Worm (Caenorhabditis elegans) whole organism, L4 larva: ENCODE results near the gene trx-5.

ENCODE experiments used
- D1046.2 ChIP-seq: fragments of 200-800 bp; sonication (Bioruptor generic); IDR thresholded peaks from 2 replicates; pipeline ENCODE4 v1.3.6; 2022; ENCODE audit warnings: missing genetic modification characterization, missing compliant biosample characterization
- aha-1 ChIP-seq: fragments of 150-350 bp; peaks from one replicate; lab custom pipeline; 2014; ENCODE audit warnings: missing biosample characterization, missing genetic modification characterization
- ceh-32 ChIP-seq: sonication (generic microtip); optimal IDR thresholded peaks from 2 replicates; lab custom pipeline; 2016; ENCODE audit warnings: mild to moderate bottlenecking, missing genetic modification characterization, missing compliant biosample characterization; ENCODE audit not compliant: poor library complexity
- daf-16 ChIP-seq, 3 experiments: sonication (generic microtip); optimal IDR thresholded peaks; 2 replicates each; lab custom pipeline; 2016 to 2017; ENCODE audit warnings: missing genetic modification characterization in 3 of 3, missing genetic modification reagents in 3 of 3, mild to moderate bottlenecking in 2 of 3, missing compliant biosample characterization in 2 of 3, missing biosample characterization in 1 of 3, moderate library complexity in 1 of 3
- daf-19 ChIP-seq: fragments of 200-800 bp; sonication (Bioruptor generic); conservative IDR thresholded peaks from 2 replicates; pipeline ENCODE4 v1.3.6; 2022; ENCODE audit warnings: missing genetic modification characterization, missing compliant biosample characterization
- daf-8 ChIP-seq: fragments of 200-800 bp; sonication (Bioruptor generic); IDR thresholded peaks from 2 replicates; pipeline ENCODE4 v1.3.6; 2022; ENCODE audit warnings: missing genetic modification characterization, missing compliant biosample characterization
- dmd-6 ChIP-seq: fragments of 200-800 bp; sonication (Bioruptor generic); IDR thresholded peaks from 2 replicates; pipeline ENCODE4 v1.3.6; 2022; ENCODE audit warnings: missing genetic modification reagents, missing genetic modification characterization, missing compliant biosample characterization
- dmd-9 ChIP-seq: fragments of 200-800 bp; sonication (Bioruptor generic); IDR thresholded peaks from 2 replicates; pipeline ENCODE4 v1.3.6; 2022; ENCODE audit warnings: missing genetic modification reagents, missing genetic modification characterization, missing compliant biosample characterization
- dve-1 ChIP-seq: sonication (generic microtip); optimal IDR thresholded peaks from 2 replicates; lab custom pipeline; 2017; ENCODE audit warnings: antibody characterized with exemption, mild to moderate bottlenecking, missing genetic modification characterization, missing compliant biosample characterization; ENCODE audit not compliant: insufficient read depth
- egl-27 ChIP-seq: sonication (generic microtip); optimal IDR thresholded peaks from 3 replicates; lab custom pipeline; 2017; ENCODE audit warnings: missing biosample characterization, missing genetic modification reagents, missing genetic modification characterization
- fos-1 ChIP-seq: fragments of 150-350 bp; optimal IDR thresholded peaks from 2 replicates; lab custom pipeline; 2014; ENCODE audit warnings: missing biosample characterization, missing genetic modification characterization
- hif-1 ChIP-seq, 2 experiments: sonication (generic microtip); optimal IDR thresholded peaks; 2 replicates each; lab custom pipeline; 2016 to 2017; ENCODE audit warnings: missing compliant biosample characterization in 2 of 2, missing genetic modification characterization in 2 of 2, missing genetic modification reagents in 2 of 2, missing genotype in 2 of 2, mild to moderate bottlenecking in 1 of 2
- hlh-30 ChIP-seq: sonication (generic microtip); optimal IDR thresholded peaks from 2 replicates; lab custom pipeline; 2017; ENCODE audit warnings: antibody characterized with exemption, mild to moderate bottlenecking, missing genetic modification characterization, missing compliant biosample characterization; ENCODE audit not compliant: insufficient read depth
- hmg-1.1 ChIP-seq: fragments of 200-800 bp; sonication (Bioruptor generic); IDR thresholded peaks from 2 replicates; pipeline ENCODE4 v1.3.6; 2022; ENCODE audit warnings: missing genetic modification reagents, missing genetic modification characterization, missing compliant biosample characterization
- jun-1 ChIP-seq: fragments of 150-350 bp; optimal IDR thresholded peaks from 2 replicates; lab custom pipeline; 2014; ENCODE audit warnings: missing biosample characterization, missing genetic modification reagents, missing genetic modification characterization
- lim-7 ChIP-seq: fragments of 200-800 bp; sonication (Bioruptor generic); IDR thresholded peaks from 2 replicates; pipeline ENCODE4 v1.3.6; 2022; ENCODE audit warnings: missing genetic modification characterization, missing compliant biosample characterization
- lin-15B ChIP-seq: fragments of 150-350 bp; sonication (generic microtip); optimal IDR thresholded peaks from 3 replicates; lab custom pipeline; 2014; ENCODE audit warnings: missing biosample characterization, missing genetic modification characterization
- lin-38 ChIP-seq: fragments of 200-800 bp; sonication (Bioruptor generic); IDR thresholded peaks from 2 replicates; pipeline ENCODE4 v1.3.6; 2022; ENCODE audit warnings: missing genetic modification reagents, missing genetic modification characterization, missing compliant biosample characterization
- madf-9 ChIP-seq: fragments of 200-800 bp; sonication (Bioruptor generic); conservative IDR thresholded peaks from 2 replicates; pipeline ENCODE4 v1.3.6; 2022; ENCODE audit warnings: missing genetic modification reagents, missing genetic modification characterization, missing compliant biosample characterization
- mdl-1 ChIP-seq, 2 experiments: fragments of 150-350 bp in 1 of 2; sonication (generic microtip) in 1 of 2; optimal IDR thresholded peaks; 2 replicates each; lab custom pipeline; 2014 to 2017; ENCODE audit warnings: missing biosample characterization in 2 of 2, missing genetic modification characterization in 2 of 2
- mep-1 ChIP-seq: fragments of 150-350 bp; sonication (generic microtip); optimal IDR thresholded peaks from 3 replicates; lab custom pipeline; 2014; ENCODE audit warnings: missing biosample characterization, missing genetic modification characterization
- nhr-10 ChIP-seq: fragments of 150-350 bp; optimal IDR thresholded peaks from 2 replicates; lab custom pipeline; 2014; ENCODE audit warnings: missing biosample characterization, missing genetic modification characterization
- nhr-11 ChIP-seq: fragments of 150-350 bp; optimal IDR thresholded peaks from 2 replicates; lab custom pipeline; 2014; ENCODE audit warnings: missing biosample characterization, missing genetic modification characterization
- nhr-42 ChIP-seq: fragments of 200-800 bp; sonication (Bioruptor generic); IDR thresholded peaks from 2 replicates; pipeline ENCODE4 v1.3.6; 2022; ENCODE audit warnings: missing genetic modification characterization, missing compliant biosample characterization
- nhr-48 ChIP-seq: sonication (generic microtip); optimal IDR thresholded peaks from 2 replicates; lab custom pipeline; 2016; ENCODE audit warnings: mild to moderate bottlenecking, missing genetic modification characterization, missing compliant biosample characterization
- saeg-2 ChIP-seq: fragments of 200-800 bp; sonication (Bioruptor generic); IDR thresholded peaks from 2 replicates; pipeline ENCODE4 v1.3.6; 2022; ENCODE audit warnings: missing genetic modification reagents, missing genetic modification characterization, missing compliant biosample characterization
- spr-3 ChIP-seq: fragments of 200-800 bp; sonication (Bioruptor generic); optimal IDR thresholded peaks from 2 replicates; lab custom pipeline; 2018; ENCODE audit warnings: mild to moderate bottlenecking, missing genetic modification characterization, missing compliant biosample characterization
- unc-62 ChIP-seq, 3 experiments: fragments of 150-350 bp in 1 of 3; sonication (generic microtip); optimal IDR thresholded peaks in 2 of 3; peaks in 1 of 3; 1 replicate in 1 of 3; 2 replicates in 2 of 3; lab custom pipeline; 2014 to 2017; ENCODE audit warnings: missing biosample characterization in 3 of 3, missing genetic modification characterization in 3 of 3, missing genetic modification reagents in 3 of 3, missing genotype in 1 of 3
- zfp-2 ChIP-seq: sonication (generic microtip); optimal IDR thresholded peaks from 2 replicates; lab custom pipeline; 2016; ENCODE audit warnings: mild to moderate bottlenecking, missing genetic modification characterization, missing compliant biosample characterization
- zfp-3 ChIP-seq: fragments of 200-800 bp; sonication (Bioruptor generic); conservative IDR thresholded peaks from 2 replicates; pipeline ENCODE4 v1.3.6; 2022; ENCODE audit warnings: missing genetic modification reagents, missing genetic modification characterization, missing compliant biosample characterization
- zip-11 ChIP-seq: fragments of 200-800 bp; sonication (Bioruptor generic); IDR thresholded peaks from 2 replicates; pipeline ENCODE4 v1.3.6; 2022; ENCODE audit warnings: missing genetic modification characterization, missing compliant biosample characterization

Gene trx-5

DNA sequence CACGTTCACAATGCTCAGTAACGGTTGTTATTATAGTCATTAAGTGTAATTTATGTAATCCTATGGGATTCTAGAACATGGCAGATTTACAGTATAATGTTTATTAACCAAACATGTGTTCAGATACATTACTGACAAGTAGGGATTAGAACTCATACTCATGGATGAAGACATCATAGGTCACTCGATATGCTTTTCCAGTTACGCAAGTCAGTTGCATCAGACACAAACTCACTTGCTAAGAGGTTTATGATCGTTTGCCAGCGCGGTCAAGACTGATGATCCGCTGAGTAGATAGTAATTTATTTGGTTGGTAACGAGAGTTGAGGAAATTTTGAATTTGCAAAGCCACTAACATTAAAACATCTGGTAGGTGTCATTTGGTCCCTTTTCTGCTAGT lies 40.4 kb upstream of the trx-5 start:
- TF ChIP-seq aha-1: peak; percentile 79
- TF ChIP-seq zip-11 (GFP tag; lab: Robert Waterston, UW): no peak
- TF ChIP-seq D1046.2 (GFP tag; lab: Robert Waterston, UW): no peak
- no peak for TF ChIP-seq hlh-30 (tag; lab: Kevin White, UChicago)
- TF ChIP-seq dmd-6 (GFP tag; lab: Robert Waterston, UW): no peak
- TF ChIP-seq unc-62 (GFP tag; optimal IDR thresholded peaks at IDR 0.05 in 1 of 2; lab: Kevin White, UChicago): peak in 1 of 2 experiments; percentile 41
- TF ChIP-seq unc-62 (tag; optimal IDR thresholded peaks at IDR 0.05; lab: Kevin White, UChicago): no peak
- TF ChIP-seq fos-1 (tag; lab: Kevin White, UChicago): no peak

DNA sequence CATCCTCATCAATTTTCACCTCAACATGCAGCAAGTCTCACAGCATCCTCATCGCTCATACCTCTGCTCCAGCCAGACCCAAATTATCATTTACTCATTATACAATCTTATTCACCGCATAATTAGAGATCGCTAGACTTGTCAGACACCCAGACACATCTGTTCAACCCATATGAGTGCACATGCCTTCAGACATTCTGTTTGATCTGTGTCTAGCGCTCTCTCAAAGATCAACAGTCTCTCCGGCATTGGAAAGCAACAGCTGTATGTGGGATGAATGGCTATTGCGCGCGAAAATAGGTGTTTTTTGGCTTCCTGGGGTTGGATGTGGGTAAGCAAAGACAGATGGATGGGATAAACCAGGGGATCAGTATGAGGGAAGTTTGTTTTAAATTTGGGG lies 38.4 kb upstream of the trx-5 start:
- TF ChIP-seq dmd-9 (GFP tag; lab: Robert Waterston, UW): 0 out of 2 replicates have a peak, but pooled peaks have one; percentile 26
- no peak for TF ChIP-seq hmg-1.1 (GFP tag; lab: Robert Waterston, UW)

DNA sequence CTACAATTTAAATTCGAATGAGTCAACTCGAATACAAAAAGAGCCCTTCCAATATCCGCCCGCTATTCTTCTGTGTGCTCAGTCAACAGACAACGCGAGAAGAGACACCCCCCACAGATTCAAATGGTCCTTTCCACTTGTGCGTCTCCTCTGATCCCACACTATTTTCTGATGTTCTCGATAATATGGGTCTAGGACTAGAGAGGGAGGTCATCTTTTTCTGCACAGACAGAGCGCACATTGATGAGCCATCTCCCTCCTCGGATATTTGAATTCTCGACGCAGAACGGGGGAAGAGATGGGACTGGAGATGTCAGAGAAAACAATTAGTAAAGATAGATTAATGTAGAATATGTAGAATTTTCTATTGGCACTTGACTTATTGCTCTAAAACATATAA lies 36.5 kb upstream of the trx-5 start:
- TF ChIP-seq D1046.2 (GFP tag; lab: Robert Waterston, UW): no peak
- no peak for TF ChIP-seq saeg-2
- TF ChIP-seq spr-3 (GFP tag; lab: Kevin White, UChicago): no peak
- TF ChIP-seq mep-1 (tag; lab: Kevin White, UChicago): no peak
- no peak for TF ChIP-seq nhr-11
- TF ChIP-seq nhr-48 (tag; lab: Kevin White, UChicago): no peak
- no peak for TF ChIP-seq zfp-3
- TF ChIP-seq lim-7 (GFP tag; lab: Robert Waterston, UW): no peak
- TF ChIP-seq unc-62 (GFP tag; optimal IDR thresholded peaks at IDR 0.05 in 1 of 2; lab: Kevin White, UChicago): no peak
- TF ChIP-seq unc-62 (tag; optimal IDR thresholded peaks at IDR 0.05; lab: Kevin White, UChicago): no peak
- no peak for TF ChIP-seq lin-38
- TF ChIP-seq egl-27: no peak
- no peak for TF ChIP-seq daf-16 (GFP tag; optimal IDR thresholded peaks at IDR 0.05; lab: Kevin White, UChicago)
- no peak for TF ChIP-seq daf-16 (tag; optimal IDR thresholded peaks at IDR 0.05; lab: Kevin White, UChicago)
- TF ChIP-seq mdl-1 (tag; optimal IDR thresholded peaks at IDR 0.05; lab: Kevin White, UChicago): no peak

DNA sequence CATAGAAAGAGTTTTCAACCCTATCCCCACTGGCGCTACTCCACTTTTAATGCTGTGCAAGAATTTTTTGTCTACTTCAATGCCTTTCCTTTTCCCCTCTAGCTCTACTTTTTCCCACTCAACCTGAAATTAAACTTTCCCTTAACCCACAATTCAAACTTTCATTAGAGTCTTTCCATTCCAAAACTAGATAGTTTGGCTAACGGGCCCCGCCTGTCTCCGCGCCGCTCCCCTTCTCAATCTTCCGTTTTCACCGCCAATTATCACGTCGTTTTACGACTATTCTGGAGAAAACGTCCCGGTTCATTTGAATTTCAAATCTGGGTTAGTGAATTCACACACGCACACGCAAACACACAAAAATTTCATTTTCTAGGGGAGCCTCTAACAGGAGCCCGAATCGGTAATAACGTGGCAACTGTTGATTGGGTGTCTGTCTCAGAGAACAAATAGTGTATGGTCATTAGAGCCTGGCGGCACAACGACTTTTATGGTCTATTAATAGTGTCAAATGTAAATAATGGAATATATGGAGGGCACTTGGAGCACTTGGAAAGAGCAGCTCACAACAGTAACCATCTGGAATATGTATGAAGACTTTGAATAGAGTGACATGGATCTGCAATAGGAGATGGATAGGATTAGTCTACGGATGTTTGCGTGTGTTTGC lies 35.7 kb upstream of the trx-5 start:
- TF ChIP-seq hif-1 (tag; optimal IDR thresholded peaks at IDR 0.05; lab: Kevin White, UChicago) (no peak), unc-62 (GFP tag; optimal IDR thresholded peaks at IDR 0.05 in 1 of 2; lab: Kevin White, UChicago) (peak in 1 of 2 experiments; percentile 52), unc-62 (tag; optimal IDR thresholded peaks at IDR 0.05; lab: Kevin White, UChicago) (no peak), aha-1 (peak; percentile 67)

DNA sequence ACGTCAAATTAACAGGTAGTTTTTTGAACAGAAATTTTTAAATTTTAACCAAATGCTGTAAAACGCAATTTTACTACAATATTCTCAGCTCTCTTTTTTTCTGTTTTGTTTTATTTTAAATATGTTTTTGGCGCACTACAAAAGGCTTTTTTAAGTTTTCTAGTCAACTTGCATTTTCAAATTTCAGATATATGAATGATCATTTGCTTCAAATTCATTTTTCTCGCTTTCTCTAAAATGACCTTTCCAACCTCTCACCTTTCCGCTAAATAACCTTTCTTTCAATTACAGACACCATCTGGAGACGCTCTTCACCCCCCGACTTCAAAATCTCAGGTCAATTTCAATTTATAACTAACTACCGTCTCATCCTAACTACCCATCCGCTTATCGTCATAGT lies 32.6 kb upstream of the trx-5 start, which contains the start of gene cdc-25.2:
Gene cdc-25.2, plus strand, starts transcription at position 301 of the 400 bp plus-strand sequence.
- TF ChIP-seq ceh-32 (tag; lab: Kevin White, UChicago) (no peak), daf-8 (GFP tag; lab: Robert Waterston, UW) (no peak), madf-9 (no peak), lin-15B (tag; lab: Kevin White, UChicago) (no peak), dve-1 (tag; lab: Kevin White, UChicago) (no peak), mdl-1 (tag; optimal IDR thresholded peaks at IDR 0.05; lab: Kevin White, UChicago) (no peak), zfp-2 (no peak), nhr-11 (no peak), nhr-42 (GFP tag; lab: Robert Waterston, UW) (no peak), nhr-10 (no peak), daf-19 (GFP tag; lab: Robert Waterston, UW) (no peak), jun-1 (tag; lab: Kevin White, UChicago) (no peak)
- TF ChIP-seq, all 104 proteins: peak for 0
